Worm (Caenorhabditis elegans): ENCODE measurements around the gene Y43C5B.2.
A peak's percentile ranks its signal among the peaks of the same experiment; 100 is the strongest.

Gene Y43C5B.2

DNA sequence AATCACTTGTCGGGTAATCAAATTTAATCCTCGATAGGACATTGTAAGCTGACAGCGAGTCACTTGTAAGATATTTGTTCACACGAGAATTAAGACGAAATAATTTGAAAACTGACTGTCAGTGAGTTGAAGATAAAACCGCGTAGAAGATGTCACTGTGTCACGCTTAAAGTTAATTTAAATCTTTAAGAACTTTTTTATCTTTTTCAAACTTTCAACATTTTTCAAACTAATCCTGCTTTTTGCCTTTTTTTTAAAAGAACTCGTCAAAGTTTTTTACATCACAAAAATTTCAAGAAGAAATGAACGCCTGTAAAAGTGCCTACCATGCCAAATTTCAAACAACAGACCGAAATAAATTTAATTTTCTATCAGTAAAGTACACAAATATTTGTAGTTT lies 38.6 kb downstream of the Y43C5B.2 start, which contains the start of gene acs-18:
acs-18 (minus strand) TSS at position 101 of the 400 bp plus-strand sequence.
- TF ChIP-seq pha-4 (tag; optimal IDR thresholded peaks at IDR 0.05) (no peak), hmg-20 (GFP tag; IDR thresholded peaks at IDR 0.05) (no peak), B0261.1 (tag; optimal IDR thresholded peaks at IDR 0.05) (no peak), F49E8.2 (tag; optimal IDR thresholded peaks at IDR 0.05; ENCODE audit: insufficient read depth) (no peak), F23B12.7 (tag; optimal IDR thresholded peaks at IDR 0.05; ENCODE audit: insufficient read depth) (no peak), ztf-26 (tag; optimal IDR thresholded peaks at IDR 0.05) (no peak), tbp1 (GFP tag; optimal IDR thresholded peaks at IDR 0.05) (no peak), Y95B8A.8 (GFP tag; IDR thresholded peaks at IDR 0.05) (no peak), lag-1 (GFP tag; IDR thresholded peaks at IDR 0.05) (no peak), K11D2.4 (GFP tag; IDR thresholded peaks at IDR 0.05) (no peak), unc-130 (GFP tag; optimal IDR thresholded peaks at IDR 0.05) (no peak), dpff-1 (tag; optimal IDR thresholded peaks at IDR 0.05) (no peak), mes-4 (tag; optimal IDR thresholded peaks at IDR 0.05) (no peak), ztf-18 (tag; optimal IDR thresholded peaks at IDR 0.05) (no peak), lir-1 (GFP tag; conservative IDR thresholded peaks at IDR 0.05) (no peak), tlf-1 (GFP tag; optimal IDR thresholded peaks at IDR 0.05) (no peak)

DNA sequence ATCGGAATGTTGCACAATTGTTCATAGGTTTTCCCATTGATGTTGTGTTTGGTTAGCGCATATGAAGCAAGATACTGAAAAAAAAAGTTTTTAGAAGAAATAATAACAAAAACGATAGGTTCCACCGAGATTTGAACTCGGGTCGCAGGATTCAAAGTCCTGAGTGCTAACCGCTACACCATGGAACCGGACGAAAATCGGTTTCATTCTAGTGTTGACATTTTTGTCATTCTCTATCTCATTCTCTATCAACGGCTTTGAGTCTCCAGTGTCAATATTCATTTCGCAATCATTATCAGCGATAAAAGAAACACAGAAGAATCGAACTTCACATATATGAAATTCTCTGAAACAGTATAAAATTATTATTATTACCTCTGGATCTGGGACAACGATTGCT lies 41.0 kb downstream of the Y43C5B.2 start:
- no peak for TF ChIP-seq B0019.2 (GFP tag; conservative IDR thresholded peaks at IDR 0.05)
- TF ChIP-seq F22D6.2 (tag; optimal IDR thresholded peaks at IDR 0.05) = no peak
- TF ChIP-seq ztf-18 (tag; optimal IDR thresholded peaks at IDR 0.05) = peak; percentile 8
- no peak for TF ChIP-seq T26A5.8 (tag; optimal IDR thresholded peaks at IDR 0.05)
- TF ChIP-seq lir-1 (GFP tag; conservative IDR thresholded peaks at IDR 0.05) = no peak
- 0 out of 2 replicates have a peak, but pooled peaks have one; percentile 26 for TF ChIP-seq Y95B8A.8 (GFP tag; IDR thresholded peaks at IDR 0.05)
- no peak for TF ChIP-seq Y79H2A.3 (GFP tag; conservative IDR thresholded peaks at IDR 0.05)
- peak; percentile 35 for TF ChIP-seq mxl-1 (tag; optimal IDR thresholded peaks at IDR 0.05)
- TF ChIP-seq cebp-1 (GFP tag; IDR thresholded peaks at IDR 0.05) = no peak
- TF ChIP-seq cebp-1 (tag; optimal IDR thresholded peaks at IDR 0.05) = no peak
- TF ChIP-seq him-1 (tag; optimal IDR thresholded peaks at IDR 0.05) = peak; percentile 68
- TF ChIP-seq B0261.1 (tag; optimal IDR thresholded peaks at IDR 0.05) = peak; percentile 74
- no peak for TF ChIP-seq lsy-27 (tag; optimal IDR thresholded peaks at IDR 0.05; ENCODE audit: borderline replicate concordance, insufficient read depth)
- 0 out of 2 replicates have a peak, but pooled peaks have one; percentile 16 for TF ChIP-seq D2030.7 (GFP tag; IDR thresholded peaks at IDR 0.05)
- no peak for TF ChIP-seq sptf-2 (GFP tag; optimal IDR thresholded peaks at IDR 0.05)
- TF ChIP-seq F55B11.4 (tag; optimal IDR thresholded peaks at IDR 0.05; ENCODE audit: borderline replicate concordance, insufficient read depth) = no peak
- TF ChIP-seq pha-4 (tag; optimal IDR thresholded peaks at IDR 0.05) = no peak
- TF ChIP-seq Y67H2A.10 (GFP tag; conservative IDR thresholded peaks at IDR 0.05) = no peak
- no peak for TF ChIP-seq akir-1 (GFP tag; optimal IDR thresholded peaks at IDR 0.05)
- TF ChIP-seq ztf-22 (GFP tag; optimal IDR thresholded peaks at IDR 0.05) = no peak
- no peak for TF ChIP-seq zim-3 (tag; optimal IDR thresholded peaks at IDR 0.05)
- no peak for TF ChIP-seq F33H1.4 (GFP tag; IDR thresholded peaks at IDR 0.05)
- TF ChIP-seq lin-26 (GFP tag; IDR thresholded peaks at IDR 0.05) = peak; percentile 71; the same call in 1 of the 2 replicates
- peak; percentile 54 for TF ChIP-seq snpc-1.1 (tag; optimal IDR thresholded peaks at IDR 0.05; ENCODE audit: insufficient read depth)
- TF ChIP-seq attf-5 (GFP tag; optimal IDR thresholded peaks at IDR 0.05) = no peak
- peak; percentile 92 for TF ChIP-seq tbp1 (GFP tag; optimal IDR thresholded peaks at IDR 0.05)
- TF ChIP-seq ztf-26 (tag; optimal IDR thresholded peaks at IDR 0.05) = no peak
- no peak for TF ChIP-seq C17E4.6 (GFP tag; IDR thresholded peaks at IDR 0.05)
- peak; percentile 73 for TF ChIP-seq rpc-1 (optimal IDR thresholded peaks at IDR 0.05)
- TF ChIP-seq rpc-1 (tag; optimal IDR thresholded peaks at IDR 0.05) = peak; percentile 93
- TF ChIP-seq die-1 (tag; optimal IDR thresholded peaks at IDR 0.05) = peak; percentile 51
- no peak for TF ChIP-seq bed-2 (GFP tag; IDR thresholded peaks at IDR 0.05)
- no peak for TF ChIP-seq rcor-1 (GFP tag; IDR thresholded peaks at IDR 0.05)
- no peak for TF ChIP-seq lin-35 (GFP tag; optimal IDR thresholded peaks at IDR 0.05)
- no peak for TF ChIP-seq ccch-3 (GFP tag; optimal IDR thresholded peaks at IDR 0.05)
- TF ChIP-seq dpl-1 (GFP tag; optimal IDR thresholded peaks at IDR 0.05) = no peak
- no peak for TF ChIP-seq egl-18 (GFP tag; IDR thresholded peaks at IDR 0.05)
- TF ChIP-seq Y53F4B.3 (GFP tag; IDR thresholded peaks at IDR 0.05) = no peak
